Worm (Caenorhabditis elegans) whole organism, L4 larva: ENCODE results near the gene F57A8.1.

Experiments used
- R02D3.7 ChIP-seq: fragments of 150-350 bp; sonication (generic microtip); optimal IDR thresholded peaks from 3 replicates; lab custom pipeline; 2014; ENCODE audit warnings: missing biosample characterization, missing genetic modification characterization
- aly-2 ChIP-seq: sonication (generic microtip); optimal IDR thresholded peaks from 2 replicates; lab custom pipeline; 2018; ENCODE audit warnings: missing biosample characterization, missing genetic modification characterization
- ama-1 ChIP-seq: fragments of 150-350 bp; optimal IDR thresholded peaks from 2 replicates; lab custom pipeline; 2014; ENCODE audit warnings: inconsistent platforms, mixed read lengths
- ceh-62 ChIP-seq: sonication (generic microtip); optimal IDR thresholded peaks from 2 replicates; lab custom pipeline; 2017; ENCODE audit warnings: missing biosample characterization, missing genetic modification characterization
- ceh-82 ChIP-seq: sonication (generic microtip); optimal IDR thresholded peaks from 2 replicates; lab custom pipeline; 2017; ENCODE audit warnings: missing biosample characterization, missing genetic modification characterization
- ces-1 ChIP-seq: fragments of 150-350 bp; sonication (generic microtip); optimal IDR thresholded peaks from 4 replicates; lab custom pipeline; 2014; ENCODE audit warnings: missing biosample characterization, missing genetic modification reagents, missing genetic modification characterization
- dpl-1 ChIP-seq: fragments of 150-350 bp; optimal IDR thresholded peaks from 2 replicates; lab custom pipeline; 2014; ENCODE audit warnings: missing biosample characterization, missing genetic modification reagents, missing genetic modification characterization
- hif-1 ChIP-seq, 2 experiments: sonication (generic microtip); optimal IDR thresholded peaks; 2 replicates each; lab custom pipeline; 2016 to 2017; ENCODE audit warnings: missing compliant biosample characterization in 2 of 2, missing genetic modification characterization in 2 of 2, missing genetic modification reagents in 2 of 2, missing genotype in 2 of 2, mild to moderate bottlenecking in 1 of 2
- nhr-237 ChIP-seq: sonication (generic microtip); optimal IDR thresholded peaks from 2 replicates; lab custom pipeline; 2017; ENCODE audit warnings: missing biosample characterization, missing genetic modification characterization
- pqm-1 ChIP-seq: sonication (generic microtip); optimal IDR thresholded peaks from 2 replicates; lab custom pipeline; 2017; ENCODE audit warnings: missing biosample characterization, missing genetic modification characterization

DNA sequence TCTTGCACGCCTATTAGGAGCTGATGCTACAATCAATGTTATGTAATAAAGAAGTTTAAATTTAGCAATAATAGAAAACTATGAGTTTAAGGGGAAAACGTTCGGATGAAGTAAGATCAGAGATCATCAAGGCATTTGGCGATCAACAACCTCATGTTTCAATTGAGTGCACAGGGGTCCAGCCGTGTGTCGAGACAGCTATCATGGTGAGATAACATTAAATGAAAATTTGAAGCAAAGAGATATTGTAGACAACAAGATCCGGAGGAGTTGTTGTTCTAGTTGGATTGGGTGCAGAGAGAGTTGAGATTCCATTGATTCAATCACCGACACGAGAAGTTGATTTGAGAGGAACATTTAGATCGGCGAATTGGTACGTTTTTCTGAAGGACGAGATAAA is 49.0 kb downstream of the F57A8.1 start:
- TF ChIP-seq ceh-62 (tag; lab: Kevin White, UChicago) (no peak), R02D3.7 (tag; lab: Kevin White, UChicago) (no peak), ceh-82 (tag; lab: Kevin White, UChicago) (no peak), dpl-1 (GFP tag; lab: Kevin White, UChicago) (no peak), aly-2 (tag; lab: Kevin White, UChicago) (no peak), nhr-237 (tag; lab: Kevin White, UChicago) (no peak), hif-1 (tag; optimal IDR thresholded peaks at IDR 0.05; lab: Kevin White, UChicago) (no peak), pqm-1 (tag; lab: Kevin White, UChicago) (no peak), ama-1 (lab: Kevin White, UChicago) (no peak), ces-1 (GFP tag; lab: Kevin White, UChicago) (no peak)
